Fruit fly (Drosophila melanogaster): ENCODE data around the gene CG15570.

DNA sequence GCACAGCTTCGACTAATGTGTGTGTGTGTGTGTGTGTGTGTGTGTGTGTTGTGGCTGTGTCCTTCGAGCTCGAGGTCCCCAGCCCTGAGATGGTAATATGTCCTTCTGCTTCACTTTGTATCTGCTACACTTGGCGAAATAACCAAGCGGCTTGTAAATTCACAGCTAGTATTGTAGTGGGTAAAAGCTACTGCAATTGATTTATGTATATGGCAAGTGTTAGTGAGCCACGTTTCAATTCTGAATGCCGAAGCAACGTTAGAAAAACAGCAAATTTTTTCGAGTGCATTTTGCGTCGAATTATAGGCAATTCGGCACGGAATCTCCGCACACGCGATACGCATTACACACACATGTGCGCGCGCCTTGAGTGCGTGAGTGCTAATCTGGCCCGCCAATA is 44.7 kb downstream of the CG15570 start:
- TF ChIP-seq cnc (optimal IDR thresholded peaks at IDR 0.05) (no peak), Hr96 (GFP tag; optimal IDR thresholded peaks at IDR 0.05) (no peak), pad (GFP tag; optimal IDR thresholded peaks at IDR 0.05) (no peak), CG7101 (tag; optimal IDR thresholded peaks at IDR 0.05) (no peak), Mnt (GFP tag; optimal IDR thresholded peaks at IDR 0.05) (no peak), CG12768 (GFP tag; optimal IDR thresholded peaks at IDR 0.05) (no peak), CG7045 (GFP tag; optimal IDR thresholded peaks at IDR 0.05) (no peak), toe (GFP tag; optimal IDR thresholded peaks at IDR 0.05) (no peak), bab1 (GFP tag; optimal IDR thresholded peaks at IDR 0.05) (no peak)
